Worm (Caenorhabditis elegans) whole organism, mixed stage, embryonic: ENCODE results near the gene F09F7.5.

Source experiments
- M03D4.4 ChIP-seq: sonication (generic microtip); optimal IDR thresholded peaks from 2 replicates; lab custom pipeline; 2017; ENCODE audit warnings: mild to moderate bottlenecking, missing genetic modification characterization, missing compliant biosample characterization
- bed-3 ChIP-seq: fragments of 200-800 bp; sonication (Bioruptor generic); optimal IDR thresholded peaks from 3 replicates; lab custom pipeline; 2018; ENCODE audit warnings: mild to moderate bottlenecking, missing genetic modification characterization, moderate library complexity, missing compliant biosample characterization
- blmp-1 ChIP-seq: fragments of 150-350 bp; optimal IDR thresholded peaks from 2 replicates; lab custom pipeline; 2014; ENCODE audit warnings: missing biosample characterization, missing genetic modification characterization
- ceh-39 ChIP-seq: fragments of 150-350 bp; optimal IDR thresholded peaks from 2 replicates; lab custom pipeline; 2014; ENCODE audit warnings: missing biosample characterization, missing genetic modification characterization
- ceh-43 ChIP-seq: fragments of 200-800 bp; sonication (Bioruptor generic); optimal IDR thresholded peaks from 2 replicates; lab custom pipeline; 2018; ENCODE audit warnings: mild to moderate bottlenecking, missing genetic modification characterization, moderate library complexity, missing compliant biosample characterization
- ceh-83 ChIP-seq: fragments of 200-800 bp; sonication (Bioruptor generic); optimal IDR thresholded peaks from 2 replicates; lab custom pipeline; 2018; ENCODE audit warnings: mild to moderate bottlenecking, missing genetic modification characterization, missing compliant biosample characterization
- ces-1 ChIP-seq: fragments of 150-350 bp; optimal IDR thresholded peaks from 2 replicates; lab custom pipeline; 2014; ENCODE audit warnings: missing biosample characterization, missing genetic modification reagents, missing genetic modification characterization
- cnd-1 ChIP-seq: fragments of 200-800 bp; sonication (Bioruptor generic); optimal IDR thresholded peaks from 2 replicates; lab custom pipeline; 2018; ENCODE audit warnings: mild to moderate bottlenecking, missing genetic modification characterization, missing compliant biosample characterization
- drap-1 ChIP-seq: fragments of 200-800 bp; sonication (Bioruptor generic); optimal IDR thresholded peaks from 3 replicates; lab custom pipeline; 2018; ENCODE audit warnings: mild to moderate bottlenecking, missing genetic modification characterization, missing compliant biosample characterization
- elt-1 ChIP-seq: sonication (generic microtip); optimal IDR thresholded peaks from 2 replicates; lab custom pipeline; 2017; ENCODE audit warnings: missing genetic modification characterization, mild to moderate bottlenecking, missing compliant biosample characterization, antibody characterized with exemption, moderate library complexity, borderline replicate concordance; ENCODE audit not compliant: insufficient read depth
- elt-3 ChIP-seq: fragments of 150-350 bp; optimal IDR thresholded peaks from 2 replicates; lab custom pipeline; 2014; ENCODE audit warnings: missing biosample characterization, missing genetic modification characterization
- flh-1 ChIP-seq: fragments of 200-800 bp; sonication (Bioruptor generic); optimal IDR thresholded peaks from 2 replicates; lab custom pipeline; 2018; ENCODE audit warnings: mild to moderate bottlenecking, missing genetic modification characterization, moderate library complexity, missing compliant biosample characterization
- ham-2 ChIP-seq: fragments of 200-800 bp; sonication (Bioruptor generic); optimal IDR thresholded peaks from 2 replicates; lab custom pipeline; 2018; ENCODE audit warnings: mild to moderate bottlenecking, missing genetic modification characterization, missing compliant biosample characterization
- hlh-1 ChIP-seq: fragments of 150-350 bp; optimal IDR thresholded peaks from 2 replicates; lab custom pipeline; 2014; ENCODE audit warnings: missing biosample characterization, missing genetic modification reagents, missing genetic modification characterization
- lin-13 ChIP-seq: fragments of 150-350 bp; optimal IDR thresholded peaks from 2 replicates; lab custom pipeline; 2014; ENCODE audit warnings: missing biosample characterization, missing genetic modification characterization
- lin-32 ChIP-seq: fragments of 200-800 bp; sonication (Bioruptor generic); optimal IDR thresholded peaks from 2 replicates; lab custom pipeline; 2018; ENCODE audit warnings: mild to moderate bottlenecking, missing genetic modification characterization, missing compliant biosample characterization
- lsy-2 ChIP-seq: fragments of 150-350 bp; optimal IDR thresholded peaks from 2 replicates; lab custom pipeline; 2014; ENCODE audit warnings: missing biosample characterization, missing genetic modification characterization
- mep-1 ChIP-seq: fragments of 150-350 bp; optimal IDR thresholded peaks from 2 replicates; lab custom pipeline; 2017; ENCODE audit warnings: missing biosample characterization, missing genetic modification reagents, missing genetic modification characterization, inconsistent platforms
- mls-2 ChIP-seq: sonication (generic microtip); optimal IDR thresholded peaks from 2 replicates; lab custom pipeline; 2016; ENCODE audit warnings: mild to moderate bottlenecking, missing genetic modification characterization, moderate library complexity, missing compliant biosample characterization
- nhr-12 ChIP-seq: fragments of 150-350 bp; optimal IDR thresholded peaks from 2 replicates; lab custom pipeline; 2014; ENCODE audit warnings: missing biosample characterization, missing genetic modification characterization
- nhr-2 ChIP-seq: fragments of 150-350 bp; optimal IDR thresholded peaks from 2 replicates; lab custom pipeline; 2014; ENCODE audit warnings: missing biosample characterization, missing genetic modification characterization
- nhr-237 ChIP-seq: fragments of 150-350 bp; optimal IDR thresholded peaks from 2 replicates; lab custom pipeline; 2014; ENCODE audit warnings: missing biosample characterization, missing genetic modification characterization
- nhr-28 ChIP-seq: fragments of 150-350 bp; optimal IDR thresholded peaks from 2 replicates; lab custom pipeline; 2014; ENCODE audit warnings: missing biosample characterization, missing genetic modification characterization
- nhr-76 ChIP-seq: sonication (generic microtip); optimal IDR thresholded peaks from 2 replicates; lab custom pipeline; 2017; ENCODE audit warnings: missing biosample characterization, missing genetic modification characterization
- pha-4 ChIP-seq: fragments of 150-350 bp; optimal IDR thresholded peaks from 2 replicates; lab custom pipeline; 2018; ENCODE audit warnings: missing biosample characterization, missing genetic modification reagents, missing genetic modification characterization
- sem-2 ChIP-seq: fragments of 200-800 bp; sonication (Bioruptor generic); optimal IDR thresholded peaks from 2 replicates; lab custom pipeline; 2018; ENCODE audit warnings: mild to moderate bottlenecking, missing genetic modification characterization, missing compliant biosample characterization
- snpc-4 ChIP-seq: fragments of 150-350 bp; optimal IDR thresholded peaks from 2 replicates; lab custom pipeline; 2014; ENCODE audit warnings: missing biosample characterization, missing genetic modification characterization
- sptf-1 ChIP-seq: sonication (generic microtip); optimal IDR thresholded peaks from 2 replicates; lab custom pipeline; 2017; ENCODE audit warnings: mild to moderate bottlenecking, missing genetic modification characterization, moderate library complexity, missing compliant biosample characterization
- tbx-8 ChIP-seq: fragments of 200-800 bp; sonication (Bioruptor generic); optimal IDR thresholded peaks from 2 replicates; lab custom pipeline; 2018; ENCODE audit warnings: mild to moderate bottlenecking, missing genetic modification characterization, moderate library complexity, missing compliant biosample characterization
- unc-120 ChIP-seq: sonication (generic microtip); optimal IDR thresholded peaks from 2 replicates; lab custom pipeline; 2017; ENCODE audit warnings: missing genetic modification characterization, missing compliant biosample characterization; ENCODE audit not compliant: poor library complexity, severe bottlenecking
- unc-39 ChIP-seq: fragments of 150-350 bp; optimal IDR thresholded peaks from 2 replicates; lab custom pipeline; 2014; ENCODE audit warnings: missing biosample characterization, missing genetic modification characterization
- unc-62 ChIP-seq: fragments of 150-350 bp; optimal IDR thresholded peaks from 2 replicates; lab custom pipeline; 2014; ENCODE audit warnings: missing biosample characterization, missing genetic modification reagents, missing genetic modification characterization
- zip-8 ChIP-seq: fragments of 150-350 bp; optimal IDR thresholded peaks from 2 replicates; lab custom pipeline; 2014; ENCODE audit warnings: missing biosample characterization, missing genetic modification characterization
- ztf-11 ChIP-seq: fragments of 150-350 bp; optimal IDR thresholded peaks from 2 replicates; lab custom pipeline; 2014; ENCODE audit warnings: missing biosample characterization, missing genetic modification characterization

The F09F7.5 gene

ce11 chrIII:5546730-5547129 is at the start of gene F09F7.5:
Gene F09F7.5 (plus strand): TSS chrIII:5546987.
- TF ChIP-seq blmp-1 (tag; lab: Kevin White, UChicago) (no peak), hlh-1 (tag; lab: Kevin White, UChicago) (no peak), cnd-1 (tag; lab: Kevin White, UChicago) (no peak), sem-2 (GFP tag; lab: Kevin White, UChicago) (no peak), nhr-12 (tag; lab: Kevin White, UChicago) (no peak)

DNA sequence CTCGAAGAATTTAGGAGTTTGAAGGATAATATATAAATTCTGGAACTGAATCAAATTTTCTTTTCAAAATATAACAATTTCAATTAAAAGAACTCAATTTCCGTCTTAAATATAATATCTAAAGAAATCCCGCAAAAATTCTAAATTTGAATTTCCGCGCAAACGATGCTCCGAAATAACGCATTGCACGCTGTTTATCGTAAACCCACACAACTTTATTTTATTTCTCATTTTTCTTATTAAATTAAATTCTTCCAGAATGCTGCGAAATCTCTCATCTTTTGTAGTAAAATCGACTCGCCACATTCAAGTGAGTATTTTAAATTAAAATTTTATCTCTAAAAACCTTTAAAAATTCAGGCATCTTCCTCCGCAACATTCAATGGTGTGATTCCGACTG is 47.8 kb upstream of the F09F7.5 start, which contains the start of gene R02F2.9:
Gene R02F2.9, plus strand, starts transcription at position 218 of the 400 bp plus-strand sequence.
- TF ChIP-seq ztf-11 (tag; lab: Kevin White, UChicago) (no peak), ces-1 (peak; percentile 76), bed-3 (GFP tag; lab: Kevin White, UChicago) (no peak), ceh-39 (peak; percentile 51), mep-1 (peak; percentile 21), hlh-1 (tag; lab: Kevin White, UChicago) (no peak), lsy-2 (tag; lab: Kevin White, UChicago) (peak; percentile 70), sem-2 (GFP tag; lab: Kevin White, UChicago) (no peak)

DNA sequence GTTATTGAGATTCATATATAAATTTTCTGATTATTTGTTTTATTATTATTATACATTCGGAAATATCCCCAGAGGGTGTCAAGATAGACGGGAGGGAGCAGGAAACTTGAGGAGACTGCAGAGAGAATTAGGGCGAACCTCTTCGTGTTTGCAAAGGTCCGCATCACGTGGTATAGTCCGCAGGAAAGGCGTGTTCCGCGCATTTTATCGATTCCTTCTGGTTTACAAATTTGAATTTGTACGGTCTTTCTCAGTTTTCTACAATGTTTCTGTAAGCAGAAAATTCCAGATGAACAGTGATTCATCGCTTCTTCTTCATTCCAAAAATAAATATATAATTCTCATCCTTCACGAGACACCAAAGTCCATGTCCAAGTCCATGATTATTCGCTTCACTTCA is 46.8 kb upstream of the F09F7.5 start:
- TF ChIP-seq ces-1: peak; percentile 12
- peak; percentile 58 for TF ChIP-seq ceh-39
- TF ChIP-seq elt-1 (tag; lab: Kevin White, UChicago): no peak

ce11 chrIII:5500732-5501131 is 46.1 kb upstream of the F09F7.5 start:
- TF ChIP-seq nhr-76 (tag; lab: Kevin White, UChicago): no peak
- no peak for TF ChIP-seq M03D4.4
- no peak for TF ChIP-seq ham-2
- no peak for TF ChIP-seq lin-32 (GFP tag; lab: Kevin White, UChicago)
- no peak for TF ChIP-seq blmp-1 (tag; lab: Kevin White, UChicago)
- TF ChIP-seq bed-3 (GFP tag; lab: Kevin White, UChicago): no peak
- no peak for TF ChIP-seq elt-3 (tag; lab: Kevin White, UChicago)
- TF ChIP-seq unc-39 (tag; lab: Kevin White, UChicago): no peak
- no peak for TF ChIP-seq ceh-83 (GFP tag; lab: Kevin White, UChicago)
- no peak for TF ChIP-seq unc-62 (GFP tag; lab: Kevin White, UChicago)
- no peak for TF ChIP-seq nhr-2 (tag; lab: Kevin White, UChicago)
- TF ChIP-seq snpc-4: no peak
- no peak for TF ChIP-seq lin-13
- TF ChIP-seq ceh-39: no peak
- TF ChIP-seq ztf-11 (tag; lab: Kevin White, UChicago): no peak
- no peak for TF ChIP-seq sptf-1
- TF ChIP-seq, all 35 proteins: peak for 0

DNA sequence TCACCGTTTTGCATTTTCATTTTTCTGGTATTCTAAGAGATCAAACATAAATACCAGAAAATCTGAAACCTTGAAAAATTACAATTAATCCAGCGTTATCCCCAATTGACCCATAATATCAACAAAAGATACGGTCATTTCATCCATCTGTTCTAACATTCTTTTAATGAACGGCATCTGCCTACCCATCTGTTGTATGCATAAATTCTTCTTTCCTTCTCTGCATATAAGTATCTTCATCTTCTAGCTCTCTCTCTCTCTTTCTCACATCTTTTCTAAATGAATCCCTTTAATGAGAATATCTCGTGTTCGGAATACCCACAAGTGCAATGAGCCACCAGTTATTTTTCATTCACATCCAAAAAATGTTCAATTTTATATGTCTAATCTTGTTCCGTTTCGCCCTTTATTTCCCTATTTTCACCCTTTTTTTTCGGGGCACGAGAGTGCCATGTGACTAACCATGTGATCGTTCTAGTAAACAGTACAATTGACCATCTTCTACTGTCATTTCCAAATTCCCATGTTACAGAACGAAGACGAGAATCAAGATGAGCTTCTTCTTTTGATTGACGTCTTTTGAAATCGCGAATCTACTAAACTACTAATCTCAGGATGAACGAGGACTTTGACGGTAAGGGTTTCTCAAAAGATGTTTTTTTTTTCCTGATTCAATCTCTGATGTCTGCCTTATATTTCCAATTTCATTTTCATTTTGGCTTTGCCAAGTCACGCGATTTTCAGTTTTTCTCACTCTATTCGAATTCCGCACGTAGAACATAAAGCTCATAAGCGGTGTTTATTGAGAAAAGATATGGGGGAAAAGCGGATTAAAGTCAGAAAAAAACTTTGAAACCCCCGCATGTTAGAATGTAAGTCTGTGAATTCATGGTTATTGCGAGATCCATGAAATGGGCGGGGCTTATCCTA is 45.2 kb upstream of the F09F7.5 start, which contains the start of gene R02F2.1:
Gene R02F2.1, plus strand, starts transcription at position 528 of the 930 bp plus-strand sequence.
- TF ChIP-seq cnd-1 (tag; lab: Kevin White, UChicago): peak; percentile 87
- peak; percentile 84 for TF ChIP-seq ces-1
- no peak for TF ChIP-seq unc-120 (tag; lab: Kevin White, UChicago)
- TF ChIP-seq lin-32 (GFP tag; lab: Kevin White, UChicago): peak; percentile 71
- TF ChIP-seq nhr-2 (tag; lab: Kevin White, UChicago): peak; percentile 39
- TF ChIP-seq nhr-76 (tag; lab: Kevin White, UChicago): no peak
- TF ChIP-seq ztf-11 (tag; lab: Kevin White, UChicago): no peak

ce11 chrIII:5502915-5503575 is 43.7 kb upstream of the F09F7.5 start:
- TF ChIP-seq flh-1 (GFP tag; lab: Kevin White, UChicago): no peak
- TF ChIP-seq unc-39 (tag; lab: Kevin White, UChicago): no peak
- peak; percentile 53 for TF ChIP-seq hlh-1 (tag; lab: Kevin White, UChicago)
- TF ChIP-seq unc-62 (GFP tag; lab: Kevin White, UChicago): peak; percentile 70
- no peak for TF ChIP-seq mls-2 (tag; lab: Kevin White, UChicago)
- no peak for TF ChIP-seq drap-1 (GFP tag; lab: Kevin White, UChicago)
- TF ChIP-seq pha-4: no peak
- no peak for TF ChIP-seq elt-3 (tag; lab: Kevin White, UChicago)
- TF ChIP-seq tbx-8 (GFP tag; lab: Kevin White, UChicago): no peak
- no peak for TF ChIP-seq nhr-2 (tag; lab: Kevin White, UChicago)
- no peak for TF ChIP-seq snpc-4
- no peak for TF ChIP-seq zip-8 (tag; lab: Kevin White, UChicago)
- TF ChIP-seq lin-13: no peak
- TF ChIP-seq bed-3 (GFP tag; lab: Kevin White, UChicago): no peak
- TF ChIP-seq cnd-1 (tag; lab: Kevin White, UChicago): no peak
- TF ChIP-seq M03D4.4: no peak
- no peak for TF ChIP-seq ceh-83 (GFP tag; lab: Kevin White, UChicago)
- TF ChIP-seq ham-2: peak; percentile 22
- no peak for TF ChIP-seq ceh-39
- no peak for TF ChIP-seq sem-2 (GFP tag; lab: Kevin White, UChicago)
- no peak for TF ChIP-seq nhr-28 (tag; lab: Kevin White, UChicago)
- TF ChIP-seq ztf-11 (tag; lab: Kevin White, UChicago): no peak
- no peak for TF ChIP-seq sptf-1
- peak; percentile 5 for TF ChIP-seq nhr-237 (tag; lab: Kevin White, UChicago)
- no peak for TF ChIP-seq ceh-43 (GFP tag; lab: Kevin White, UChicago)
